Worm (Caenorhabditis elegans) whole organism, early embryonic: ENCODE data around the gene C49F5.5.

Experiments used
- B0310.2 ChIP-seq: sonication (generic microtip); optimal IDR thresholded peaks from 2 replicates; lab custom pipeline; 2016; ENCODE audit warnings: mild to moderate bottlenecking, missing genetic modification characterization, missing compliant biosample characterization
- ama-1 ChIP-seq: fragments of 150-350 bp; optimal IDR thresholded peaks from 2 replicates; lab custom pipeline; 2014

DNA sequence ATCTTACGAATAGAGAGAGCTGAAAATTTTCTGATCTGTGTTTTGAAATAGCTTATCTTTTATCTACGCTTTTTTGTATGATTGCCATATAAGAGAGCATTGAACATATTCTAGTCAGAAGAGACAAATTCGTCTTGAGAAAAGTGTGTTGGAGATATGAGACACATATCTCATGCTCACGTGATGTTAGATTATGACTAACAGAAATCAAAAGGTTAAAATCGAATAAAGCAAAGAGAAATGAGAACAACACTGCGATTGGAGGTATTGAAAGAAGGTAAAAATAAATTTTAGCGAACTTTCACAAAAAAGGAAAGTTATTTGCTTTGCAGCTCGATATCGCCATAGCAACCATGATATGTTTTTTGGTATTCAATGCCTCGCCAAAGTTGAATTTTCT is 3.9 kb upstream of the C49F5.5 start, which contains the start of gene nhr-167:
- TF ChIP-seq ama-1 (lab: Kevin White, UChicago) (no peak), B0310.2 (no peak)
